Worm (Caenorhabditis elegans) whole organism, dauer: ENCODE measurements around the gene cth-1.

ENCODE experiments used
- unc-62 ChIP-seq: sonication (generic microtip); optimal IDR thresholded peaks from 2 replicates; lab custom pipeline; 2017; ENCODE audit warnings: missing biosample characterization, missing genetic modification reagents, missing genetic modification characterization

cth-1 gene

DNA sequence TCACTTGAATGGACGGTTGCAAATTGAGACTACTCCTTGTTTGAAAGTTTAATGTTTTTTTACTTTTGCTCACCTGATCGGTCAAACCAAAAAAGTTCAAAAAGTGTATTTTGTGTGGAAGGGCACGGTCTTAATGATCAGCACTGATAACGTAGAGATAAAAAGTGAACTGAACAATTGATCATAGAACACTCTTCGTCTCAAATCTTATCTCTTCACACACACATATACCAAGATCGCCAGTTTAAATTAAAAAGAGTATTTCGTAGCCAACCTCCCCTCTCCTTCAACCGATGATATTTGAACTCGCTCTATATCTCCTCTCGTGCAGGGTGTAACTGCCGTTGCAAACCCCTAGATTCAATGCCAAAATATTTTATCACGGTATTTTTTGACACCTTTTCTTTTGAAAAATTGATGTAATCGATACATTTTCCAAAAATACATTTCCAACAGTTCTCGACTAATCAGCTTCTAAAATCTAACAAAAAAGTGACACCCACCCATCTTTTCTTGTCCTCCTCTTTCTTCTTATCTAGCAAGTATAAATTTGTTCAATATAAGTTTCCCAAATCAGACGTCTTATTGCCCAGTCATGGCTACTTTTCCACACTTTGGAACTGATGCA is at the start of gene cth-1:
Gene cth-1 (plus strand): TSS at position 578 of the 628 bp plus-strand sequence.
- no peak for TF ChIP-seq unc-62 (GFP tag; lab: Kevin White, UChicago)

DNA sequence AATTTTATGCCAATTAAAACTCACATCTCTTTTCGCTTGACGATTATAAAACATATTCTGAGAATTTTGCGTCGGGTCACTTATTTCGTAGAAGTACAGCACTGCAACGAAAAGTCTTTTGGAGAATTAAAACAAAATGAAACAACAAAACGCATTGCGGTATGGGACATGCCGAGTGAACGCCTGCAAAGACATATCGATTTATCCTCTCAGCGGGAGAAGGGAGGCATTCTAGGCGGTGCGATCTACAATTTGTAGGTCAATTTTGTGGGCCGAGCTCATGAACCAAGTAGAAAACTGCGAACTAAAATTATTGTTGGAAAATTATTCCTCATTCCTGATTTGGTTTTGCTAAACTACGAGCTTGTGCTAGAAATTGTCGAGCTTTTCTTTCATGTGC is 47.1 kb upstream of the cth-1 start, which contains the start of gene F14H3.3:
Gene F14H3.3 (minus strand): TSS at position 101 of the 400 bp plus-strand sequence.
- no peak for TF ChIP-seq unc-62 (GFP tag; lab: Kevin White, UChicago)

DNA sequence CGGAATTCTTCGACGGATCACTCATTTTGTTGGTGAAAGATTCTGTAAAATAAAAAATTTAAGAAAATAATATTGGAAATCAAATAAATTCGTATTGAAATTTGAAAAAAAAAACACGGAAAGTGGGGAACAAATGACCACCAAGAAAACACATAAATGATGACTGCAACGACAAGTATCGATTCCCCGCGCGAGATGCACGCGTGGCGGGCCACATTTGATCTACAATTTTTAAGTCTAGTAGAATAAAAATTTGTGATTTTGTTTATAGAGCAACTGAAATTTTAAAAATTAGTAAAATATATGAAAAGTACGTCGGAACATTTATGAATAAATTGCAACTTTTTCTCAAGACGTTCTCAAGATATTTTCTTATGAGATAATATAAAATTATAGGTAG is 45.4 kb upstream of the cth-1 start, which contains the start of gene F14H3.4:
Gene F14H3.4 (minus strand): TSS at position 42 of the 400 bp plus-strand sequence.
- TF ChIP-seq unc-62 (GFP tag; lab: Kevin White, UChicago): no peak

DNA sequence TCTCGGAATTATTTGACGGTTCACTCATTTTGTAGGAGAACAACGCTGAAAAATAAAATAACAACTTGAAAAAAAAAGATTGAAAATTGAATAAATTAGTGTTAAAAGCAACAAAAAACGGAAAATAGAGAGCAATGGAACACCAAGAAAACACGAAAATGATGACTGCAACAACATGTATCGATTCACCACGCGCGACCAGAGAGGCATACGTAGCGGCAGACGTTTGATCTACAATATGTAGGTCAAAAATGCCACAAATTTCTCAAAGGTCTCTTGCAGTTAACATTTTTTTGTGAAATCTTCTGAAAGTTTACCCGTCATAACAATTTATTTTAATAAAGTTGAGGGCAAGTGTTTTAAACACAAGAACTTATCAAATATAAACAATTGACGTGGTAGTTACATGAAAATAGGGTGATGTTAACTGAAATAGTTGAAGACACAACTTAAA is 43.4 kb upstream of the cth-1 start, which contains the start of gene F14H3.5:
Gene F14H3.5 (minus strand): TSS at position 51 of the 454 bp plus-strand sequence.
- TF ChIP-seq unc-62 (GFP tag; lab: Kevin White, UChicago): no peak

DNA sequence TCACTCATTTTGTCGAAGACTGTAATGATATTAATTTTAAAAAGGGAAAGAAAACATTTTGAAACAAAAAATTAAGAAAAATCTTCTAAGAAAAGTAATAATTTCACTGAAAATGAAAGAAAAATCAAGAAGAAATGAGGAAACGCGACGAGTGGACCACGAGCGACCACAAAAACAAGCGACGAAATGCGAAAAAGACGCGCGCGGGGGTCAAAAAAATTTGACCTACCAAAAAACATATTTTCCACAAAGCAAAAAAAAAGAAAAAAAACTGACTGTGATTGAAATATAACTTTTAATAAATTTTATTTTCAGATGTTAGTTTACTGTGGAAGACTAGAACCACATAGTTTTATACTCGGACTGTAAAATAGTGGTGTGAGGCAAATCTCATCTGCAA is 41.6 kb upstream of the cth-1 start, which contains the start of gene F14H3.6:
Gene F14H3.6 (minus strand): TSS at position 22 of the 400 bp plus-strand sequence.
- TF ChIP-seq unc-62 (GFP tag; lab: Kevin White, UChicago): no peak

DNA sequence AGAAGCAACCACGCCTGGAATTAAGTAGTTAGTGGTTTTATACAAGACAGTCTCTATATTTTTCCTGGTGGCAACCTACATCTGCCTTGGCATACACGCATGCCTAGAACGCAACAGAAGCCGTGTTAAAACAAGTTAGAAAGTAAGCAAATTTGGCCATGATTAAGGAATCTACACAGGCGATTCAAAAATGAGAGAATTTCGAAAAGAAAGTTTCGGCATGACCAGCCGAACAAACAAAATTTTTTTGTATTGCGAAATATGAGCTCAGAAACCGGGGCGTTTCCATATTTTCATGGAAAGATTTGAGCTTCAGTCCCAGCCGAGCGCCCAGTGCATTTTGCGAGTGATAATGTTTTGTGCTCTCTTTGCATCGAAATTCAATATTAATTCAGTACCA is 40.3 kb upstream of the cth-1 start, which contains the start of gene F14H3.15:
Gene F14H3.15 (minus strand): TSS at position 101 of the 400 bp plus-strand sequence.
- no peak for TF ChIP-seq unc-62 (GFP tag; lab: Kevin White, UChicago)

DNA sequence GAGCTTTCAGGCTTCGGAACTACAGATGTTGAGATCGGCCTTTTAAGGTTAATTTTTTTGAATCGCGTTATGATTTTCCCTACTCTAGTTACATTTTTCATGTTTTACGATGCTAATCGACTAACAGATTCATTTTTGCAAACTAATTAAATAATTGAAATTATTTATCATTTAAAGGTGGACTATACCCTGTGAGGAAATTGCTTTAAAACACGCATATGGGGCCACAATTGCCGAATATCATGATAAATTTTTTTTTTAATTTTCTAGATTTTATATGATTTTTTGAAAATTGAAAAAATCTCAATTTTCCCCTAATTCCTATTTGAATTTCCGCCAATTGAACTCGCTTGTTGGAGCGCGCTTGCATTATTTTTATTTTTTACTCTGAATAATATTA is 38.5 kb upstream of the cth-1 start, which contains the start of gene fbxa-100:
Gene fbxa-100 (minus strand): TSS at position 101 of the 400 bp plus-strand sequence.
- no peak for TF ChIP-seq unc-62 (GFP tag; lab: Kevin White, UChicago)

DNA sequence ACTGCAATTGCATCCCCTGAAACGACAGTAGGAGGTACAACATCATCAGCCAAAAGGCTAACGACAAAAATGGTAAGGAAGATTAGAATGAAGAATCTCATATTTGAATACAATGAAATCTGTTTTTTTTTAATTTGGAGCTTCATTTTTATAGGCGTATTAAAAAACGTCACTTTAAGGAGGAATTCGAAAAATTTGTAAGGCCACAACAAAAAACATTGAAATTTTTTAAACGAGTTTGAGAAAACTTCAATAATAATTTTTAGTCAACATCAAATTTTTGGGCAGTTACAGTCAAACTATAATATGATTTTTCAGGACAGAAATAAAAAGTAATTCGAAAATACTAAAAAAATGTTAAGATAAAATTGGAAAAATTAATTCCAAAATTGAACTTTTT is 37.7 kb upstream of the cth-1 start, which contains the start of gene F14H3.14:
Gene F14H3.14 (minus strand): TSS at position 101 of the 400 bp plus-strand sequence.
- TF ChIP-seq unc-62 (GFP tag; lab: Kevin White, UChicago): no peak

DNA sequence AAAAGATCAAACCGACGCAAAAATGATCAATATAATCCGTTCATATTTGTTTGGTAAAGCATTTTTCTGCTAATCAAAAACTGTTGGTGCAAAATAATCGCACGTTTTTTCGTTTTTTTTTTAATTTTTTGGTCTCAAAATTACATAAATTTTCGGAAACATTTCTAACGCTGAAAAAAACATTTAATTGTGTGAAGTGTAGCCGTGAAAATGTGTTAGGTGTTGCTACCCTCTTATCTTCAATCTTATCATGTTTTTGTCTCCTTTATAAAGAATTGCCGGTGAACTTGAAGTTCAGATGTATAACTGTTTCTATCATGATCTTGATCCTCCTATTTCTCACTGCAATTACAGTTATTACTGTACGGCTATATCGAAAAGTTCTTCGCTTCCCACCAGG is 31.5 kb upstream of the cth-1 start, which contains the start of gene cyp-35D1:
Gene cyp-35D1 (plus strand): TSS at position 301 of the 400 bp plus-strand sequence.
- TF ChIP-seq unc-62 (GFP tag; lab: Kevin White, UChicago): no peak

DNA sequence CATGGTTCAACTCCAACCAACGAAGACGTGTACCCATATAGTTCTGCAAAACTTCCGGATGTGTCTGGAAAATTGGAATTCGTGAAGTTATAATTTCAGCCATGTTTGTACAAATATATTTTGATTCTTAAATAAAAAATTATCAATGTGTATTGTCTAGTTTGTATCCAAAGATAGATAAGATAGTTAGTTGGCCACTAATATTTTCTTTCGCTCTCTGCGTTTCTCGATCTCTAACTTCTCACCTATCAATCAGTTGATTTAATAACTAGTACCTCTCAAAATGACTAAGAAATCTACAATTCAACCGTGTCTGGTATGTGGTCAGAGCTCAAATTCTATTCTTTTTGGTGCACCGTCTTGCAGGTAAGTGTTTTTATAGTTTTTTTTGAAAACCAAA is 29.3 kb upstream of the cth-1 start, which contains the start of gene nhr-176:
Gene nhr-176 (plus strand): TSS at position 159 of the 400 bp plus-strand sequence.
- TF ChIP-seq unc-62 (GFP tag; lab: Kevin White, UChicago): no peak

DNA sequence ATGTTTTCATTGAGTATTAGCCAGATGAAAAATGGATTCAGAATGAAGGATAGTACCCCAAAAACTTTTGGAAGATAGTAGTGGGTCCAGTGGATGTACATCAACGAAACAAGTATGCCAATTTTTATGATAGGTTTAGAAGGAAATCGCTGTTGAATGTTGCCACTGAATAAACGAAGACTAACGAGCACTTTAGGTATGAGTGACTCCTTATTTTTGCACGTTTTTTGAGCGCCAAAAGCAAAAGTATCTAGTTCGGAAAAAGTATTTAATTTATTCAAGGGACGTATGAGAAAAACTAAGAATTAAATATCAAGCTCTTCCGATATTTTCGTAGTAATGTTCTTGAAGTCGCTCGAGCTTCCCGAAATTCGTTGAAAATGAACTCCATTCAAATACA is 26.6 kb upstream of the cth-1 start, which contains the start of gene srj-10:
Gene srj-10 (minus strand): TSS at position 101 of the 400 bp plus-strand sequence.
- no peak for TF ChIP-seq unc-62 (GFP tag; lab: Kevin White, UChicago)

DNA sequence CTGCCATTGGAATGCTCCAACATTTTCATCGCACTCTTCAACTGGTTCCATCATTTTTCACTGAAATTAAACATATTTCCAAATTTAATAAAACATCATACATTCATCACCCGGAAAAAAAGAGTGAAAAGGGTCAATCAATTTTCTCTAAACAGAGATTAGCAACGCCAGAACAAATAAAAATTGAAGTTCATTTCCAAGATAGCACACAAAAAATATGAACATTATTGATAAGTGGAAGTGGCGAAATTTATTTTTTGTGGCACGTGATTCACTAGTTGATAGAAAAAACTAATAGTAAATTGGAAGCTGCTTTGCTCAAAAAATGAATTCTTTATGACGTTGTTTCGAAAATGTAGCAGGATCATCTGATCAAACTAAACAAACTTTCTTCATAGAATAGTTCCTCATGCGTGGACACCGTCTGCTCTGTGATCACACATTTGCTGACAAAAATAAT is 25.2 kb upstream of the cth-1 start, which contains the start of the genes F14H3.12 and srj-29:
Gene F14H3.12 (minus strand): TSS at position 74 of the 460 bp plus-strand sequence.
Gene srj-29 (plus strand): TSS at position 410 of the 460 bp plus-strand sequence.
- TF ChIP-seq unc-62 (GFP tag; lab: Kevin White, UChicago): no peak

DNA sequence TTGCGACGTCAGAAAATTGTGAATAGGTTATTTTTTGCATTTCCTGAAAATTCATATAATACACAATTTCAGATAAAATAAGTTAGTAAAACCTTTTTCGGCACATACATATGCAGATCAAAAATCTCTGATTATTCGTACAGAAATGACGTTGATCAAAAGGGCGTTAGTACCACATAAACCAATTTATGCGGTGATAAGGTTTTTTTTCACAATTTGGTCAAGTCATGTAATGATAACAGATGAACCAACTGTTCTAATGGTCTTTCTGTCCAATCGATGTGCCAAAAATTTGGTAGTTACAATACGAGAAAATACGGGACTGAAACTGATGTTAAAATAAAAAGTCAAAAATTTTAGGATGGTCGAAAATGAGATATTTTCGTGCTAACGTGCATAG is 20.4 kb upstream of the cth-1 start:
- no peak for TF ChIP-seq unc-62 (GFP tag; lab: Kevin White, UChicago)

DNA sequence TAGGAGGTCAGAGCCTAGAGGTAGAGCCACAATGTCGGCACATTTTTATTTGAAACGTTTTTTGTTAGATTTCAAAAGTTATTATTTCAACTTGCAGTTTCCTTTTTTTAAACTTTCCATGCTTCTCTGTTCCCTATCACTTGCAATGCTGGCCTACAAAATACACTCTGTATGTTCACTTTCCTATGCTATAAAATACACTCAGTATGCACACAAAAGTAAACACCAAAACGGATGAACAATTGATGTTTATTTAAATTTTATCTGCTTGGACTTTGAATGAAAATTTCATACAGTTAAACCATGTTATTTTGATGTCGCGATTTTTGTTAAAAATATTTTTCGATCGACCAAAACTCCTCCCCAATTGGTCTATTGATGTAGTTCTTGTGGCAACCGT is 19.8 kb upstream of the cth-1 start:
- TF ChIP-seq unc-62 (GFP tag; lab: Kevin White, UChicago): no peak

DNA sequence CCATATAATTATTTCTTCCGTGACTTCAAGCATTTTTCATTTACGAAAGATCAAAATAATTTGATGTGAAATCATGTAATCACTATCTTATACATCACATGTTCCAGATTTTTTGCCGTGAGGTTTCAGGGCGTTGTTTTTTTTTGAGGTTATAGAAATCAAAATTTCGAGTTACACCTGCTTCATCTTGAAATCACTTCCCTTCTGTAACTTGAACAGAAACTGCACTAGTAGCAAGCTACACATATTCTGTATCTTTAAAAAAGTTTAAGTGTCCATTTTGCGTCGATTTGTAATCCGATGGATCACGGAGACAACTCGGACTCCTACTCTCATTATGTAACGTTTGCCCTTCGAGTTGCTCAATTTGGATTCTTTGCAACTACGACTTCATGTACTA is 9.8 kb upstream of the cth-1 start, which contains the start of gene F22B8.3:
Gene F22B8.3 (plus strand): TSS at position 301 of the 400 bp plus-strand sequence.
- TF ChIP-seq unc-62 (GFP tag; lab: Kevin White, UChicago): no peak

DNA sequence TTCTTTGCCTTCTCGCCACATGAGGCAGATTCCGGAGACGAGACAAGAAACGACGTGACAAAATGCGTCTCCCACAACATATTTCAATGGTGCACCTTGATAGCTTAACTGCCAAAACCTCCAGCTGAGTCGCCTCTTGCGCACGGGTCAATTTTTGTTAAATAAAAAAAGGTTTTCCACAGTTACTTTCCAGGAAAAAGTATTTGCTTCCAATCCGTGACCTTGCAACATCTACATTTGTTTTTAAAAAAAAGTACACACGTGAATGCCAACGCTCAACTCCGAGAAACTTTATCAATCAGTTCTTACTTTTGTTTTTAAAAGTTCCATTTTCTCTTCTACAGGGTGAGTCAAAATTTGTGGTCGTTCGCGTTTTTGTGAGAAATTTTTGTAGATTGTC is 6.2 kb upstream of the cth-1 start, which contains the start of gene F22B8.7:
Gene F22B8.7 (plus strand): TSS at position 301 of the 400 bp plus-strand sequence.
- TF ChIP-seq unc-62 (GFP tag; lab: Kevin White, UChicago): no peak
